Fruit fly (Drosophila melanogaster) whole organism, embryonic: ENCODE measurements around the gene PIG-Q.

Experiments
- Aef1 ChIP-seq: fragments of 200-800 bp; sonication (Bioruptor generic); IDR thresholded peaks from 3 replicates; pipeline ENCODE4 v1.3.6; 2022; ENCODE audit warnings: missing biosample characterization, missing genetic modification characterization
- Blimp-1 ChIP-seq: fragments of 200-800 bp; sonication (Bioruptor generic); optimal IDR thresholded peaks from 3 replicates; lab custom pipeline; 2018; ENCODE audit warnings: missing biosample characterization, missing genetic modification characterization, mild to moderate bottlenecking, moderate library complexity, missing genetic modification reagents
- CG10321 ChIP-seq: fragments of 200-800 bp; sonication (Bioruptor generic); IDR thresholded peaks from 2 replicates; pipeline ENCODE4 v1.3.6; 2022; ENCODE audit warnings: missing biosample characterization, missing genetic modification characterization
- CG12391 ChIP-seq: fragments of 200-800 bp; sonication (Bioruptor generic); optimal IDR thresholded peaks from 3 replicates; lab custom pipeline; 2018; ENCODE audit warnings: missing biosample characterization, mild to moderate bottlenecking, missing genetic modification characterization, moderate library complexity
- CG13775 ChIP-seq: fragments of 200-800 bp; sonication (Bioruptor generic); optimal IDR thresholded peaks from 3 replicates; lab custom pipeline; 2017; ENCODE audit warnings: missing biosample characterization, mild to moderate bottlenecking, missing genetic modification characterization
- CG14667 ChIP-seq: fragments of 200-800 bp; sonication (Bioruptor generic); IDR thresholded peaks from 2 replicates; pipeline ENCODE4 v1.3.6; 2022; ENCODE audit warnings: missing biosample characterization, missing genetic modification characterization
- CG14860 ChIP-seq: fragments of 200-800 bp; sonication (Bioruptor generic); IDR thresholded peaks from 3 replicates; pipeline ENCODE4 v1.3.6; 2022; ENCODE audit warnings: missing biosample characterization, missing genetic modification characterization; ENCODE audit not compliant: partially characterized antibody
- CG14965 ChIP-seq: fragments of 200-800 bp; sonication (Bioruptor generic); optimal IDR thresholded peaks from 2 replicates; lab custom pipeline; 2016; ENCODE audit warnings: missing biosample characterization, missing genetic modification characterization, borderline replicate concordance
- CG15269 ChIP-seq: fragments of 200-800 bp; sonication (Bioruptor generic); optimal IDR thresholded peaks from 2 replicates; lab custom pipeline; 2018; ENCODE audit warnings: missing biosample characterization, mild to moderate bottlenecking, missing genetic modification characterization, moderate library complexity
- CG1529 ChIP-seq: fragments of 200-800 bp; sonication (Bioruptor generic); optimal IDR thresholded peaks from 3 replicates; lab custom pipeline; 2018; ENCODE audit warnings: missing biosample characterization, missing genetic modification characterization
- CG15601 ChIP-seq: fragments of 200-800 bp; sonication (Bioruptor generic); optimal IDR thresholded peaks from 3 replicates; lab custom pipeline; 2019; ENCODE audit warnings: missing biosample characterization, mild to moderate bottlenecking, missing genetic modification characterization, moderate library complexity
- CG1647 ChIP-seq: fragments of 200-800 bp; sonication (Bioruptor generic); optimal IDR thresholded peaks from 3 replicates; lab custom pipeline; 2016; ENCODE audit warnings: missing biosample characterization, missing genetic modification characterization
- CG2120 ChIP-seq: fragments of 200-800 bp; sonication (Bioruptor generic); optimal IDR thresholded peaks from 3 replicates; lab custom pipeline; 2016; ENCODE audit warnings: missing biosample characterization, missing genetic modification characterization
- CG2129 ChIP-seq: fragments of 200-800 bp; sonication (Bioruptor generic); IDR thresholded peaks from 2 replicates; pipeline ENCODE4 v1.3.6; 2022; ENCODE audit warnings: missing biosample characterization, missing genetic modification characterization; ENCODE audit not compliant: partially characterized antibody
- CG31388 ChIP-seq: fragments of 200-800 bp; sonication (Bioruptor generic); optimal IDR thresholded peaks from 2 replicates; lab custom pipeline; 2016; ENCODE audit warnings: missing biosample characterization, missing genetic modification characterization
- CG32767 ChIP-seq: fragments of 200-800 bp; sonication (Bioruptor generic); IDR thresholded peaks from 2 replicates; pipeline ENCODE4 v1.3.6; 2022; ENCODE audit warnings: missing biosample characterization, missing genetic modification characterization
- CG3838 ChIP-seq: fragments of 200-800 bp; sonication (Bioruptor generic); optimal IDR thresholded peaks from 3 replicates; lab custom pipeline; 2016; ENCODE audit warnings: missing biosample characterization, missing genetic modification characterization
- CG6175 ChIP-seq: fragments of 200-800 bp; sonication (Bioruptor generic); IDR thresholded peaks from 3 replicates; pipeline ENCODE4 v1.3.6; 2022; ENCODE audit warnings: missing biosample characterization, missing genetic modification characterization
- CG8478 ChIP-seq: fragments of >200 bp; optimal IDR thresholded peaks from 2 replicates; lab custom pipeline; 2018
- CG8944 ChIP-seq: fragments of 200-800 bp; sonication (Bioruptor generic); optimal IDR thresholded peaks from 3 replicates; lab custom pipeline; 2016; ENCODE audit warnings: missing biosample characterization, missing genetic modification characterization
- Fer2 ChIP-seq: fragments of 200-800 bp; sonication (Bioruptor generic); optimal IDR thresholded peaks from 2 replicates; lab custom pipeline; 2018; ENCODE audit warnings: missing biosample characterization, mild to moderate bottlenecking, missing genetic modification characterization, moderate library complexity
- Lhr ChIP-seq: fragments of 200-800 bp; sonication (Bioruptor generic); optimal IDR thresholded peaks from 3 replicates; lab custom pipeline; 2017; ENCODE audit warnings: mild to moderate bottlenecking, missing biosample characterization, missing genetic modification reagents, missing genetic modification characterization
- MESR4 ChIP-seq: fragments of 200-800 bp; sonication (Bioruptor generic); optimal IDR thresholded peaks from 2 replicates; lab custom pipeline; 2018; ENCODE audit warnings: missing biosample characterization, mild to moderate bottlenecking, missing genetic modification characterization, moderate library complexity
- Mad ChIP-seq: fragments of 200-800 bp; sonication (Bioruptor generic); optimal IDR thresholded peaks from 2 replicates; lab custom pipeline; 2016; ENCODE audit warnings: missing biosample characterization, missing genetic modification characterization
- Max ChIP-seq: fragments of 200-800 bp; sonication (Bioruptor generic); optimal IDR thresholded peaks from 2 replicates; lab custom pipeline; 2016; ENCODE audit warnings: missing biosample characterization, mild to moderate bottlenecking, missing genetic modification characterization
- NFAT ChIP-seq: fragments of 200-800 bp; sonication (Bioruptor generic); IDR thresholded peaks from 2 replicates; pipeline ENCODE4 v1.3.6; 2022; ENCODE audit warnings: missing biosample characterization, missing genetic modification characterization
- PHDP ChIP-seq: fragments of 200-800 bp; sonication (Bioruptor generic); optimal IDR thresholded peaks from 3 replicates; lab custom pipeline; 2018; ENCODE audit warnings: missing biosample characterization, mild to moderate bottlenecking, missing genetic modification characterization, moderate library complexity
- Spps ChIP-seq: fragments of 200-800 bp; sonication (Bioruptor generic); optimal IDR thresholded peaks from 2 replicates; lab custom pipeline; 2018; ENCODE audit warnings: missing biosample characterization, mild to moderate bottlenecking, missing genetic modification characterization
- Xrp1 ChIP-seq: fragments of 200-800 bp; sonication (Bioruptor generic); IDR thresholded peaks from 2 replicates; pipeline ENCODE4 v1.3.6; 2022; ENCODE audit warnings: missing biosample characterization, missing genetic modification characterization
- ab ChIP-seq: fragments of 200-800 bp; sonication (Bioruptor generic); optimal IDR thresholded peaks from 2 replicates; lab custom pipeline; 2016; ENCODE audit warnings: missing biosample characterization, missing genetic modification characterization
- ara ChIP-seq: fragments of 200-800 bp; sonication (Bioruptor generic); IDR thresholded peaks from 2 replicates; pipeline ENCODE4 v1.3.6; 2022; ENCODE audit warnings: missing biosample characterization, missing genetic modification characterization
- ase ChIP-seq: fragments of 200-800 bp; sonication (Bioruptor generic); IDR thresholded peaks from 3 replicates; pipeline ENCODE4 v1.3.6; 2022; ENCODE audit warnings: missing biosample characterization, missing genetic modification characterization
- bab2 ChIP-seq: fragments of 200-800 bp; sonication (Bioruptor generic); optimal IDR thresholded peaks from 2 replicates; lab custom pipeline; 2016; ENCODE audit warnings: missing biosample characterization, missing genetic modification characterization
- bbx ChIP-seq: fragments of 200-800 bp; sonication (Bioruptor generic); IDR thresholded peaks from 2 replicates; pipeline ENCODE4 v1.3.6; 2022; ENCODE audit warnings: missing biosample characterization, missing genetic modification characterization; ENCODE audit not compliant: partially characterized antibody
- btn ChIP-seq: fragments of 200-800 bp; sonication (Bioruptor generic); optimal IDR thresholded peaks from 2 replicates; lab custom pipeline; 2016; ENCODE audit warnings: missing biosample characterization, missing genetic modification characterization
- cas ChIP-seq: fragments of 200-800 bp; sonication (Bioruptor generic); IDR thresholded peaks from 2 replicates; pipeline ENCODE4 v1.3.6; 2022; ENCODE audit warnings: missing biosample characterization, missing genetic modification characterization
- chinmo ChIP-seq: fragments of 200-800 bp; sonication (Bioruptor generic); IDR thresholded peaks from 4 replicates; pipeline ENCODE4 v1.3.6; 2022; ENCODE audit warnings: missing biosample characterization, missing genetic modification characterization; ENCODE audit not compliant: partially characterized antibody
- dm ChIP-seq: fragments of 200-800 bp; sonication (Bioruptor generic); optimal IDR thresholded peaks from 3 replicates; lab custom pipeline; 2016; ENCODE audit warnings: missing biosample characterization, missing genetic modification characterization
- esg ChIP-seq: fragments of 200-800 bp; sonication (Bioruptor generic); conservative IDR thresholded peaks from 2 replicates; pipeline ENCODE4 v1.3.6; 2022; ENCODE audit warnings: missing biosample characterization, missing genetic modification characterization
- exex ChIP-seq: fragments of 200-800 bp; sonication (Bioruptor generic); optimal IDR thresholded peaks from 4 replicates; lab custom pipeline; 2018; ENCODE audit warnings: missing biosample characterization, mild to moderate bottlenecking, missing genetic modification characterization, moderate library complexity
- ftz-f1 ChIP-seq: fragments of 200-800 bp; sonication (Bioruptor generic); optimal IDR thresholded peaks from 2 replicates; lab custom pipeline; 2016; ENCODE audit warnings: missing biosample characterization, missing genetic modification characterization
- gsb ChIP-seq: fragments of 200-800 bp; sonication (Bioruptor generic); IDR thresholded peaks from 2 replicates; pipeline ENCODE4 v1.3.6; 2022; ENCODE audit warnings: missing biosample characterization, missing genetic modification characterization
- lmd ChIP-seq: fragments of 200-800 bp; sonication (Bioruptor generic); IDR thresholded peaks from 2 replicates; pipeline ENCODE4 v1.3.6; 2022; ENCODE audit warnings: missing biosample characterization, missing genetic modification characterization
- rib ChIP-seq: fragments of 200-800 bp; sonication (Bioruptor generic); IDR thresholded peaks from 2 replicates; pipeline ENCODE4 v1.3.6; 2022; ENCODE audit warnings: missing biosample characterization, missing genetic modification characterization
- run ChIP-seq: fragments of 200-800 bp; sonication (Bioruptor generic); optimal IDR thresholded peaks from 3 replicates; lab custom pipeline; 2018; ENCODE audit warnings: missing biosample characterization, mild to moderate bottlenecking, missing genetic modification characterization
- sisA ChIP-seq: fragments of 200-800 bp; sonication (Bioruptor generic); IDR thresholded peaks from 2 replicates; pipeline ENCODE4 v1.3.6; 2022; ENCODE audit warnings: missing biosample characterization, missing genetic modification characterization
- stc ChIP-seq: fragments of 200-800 bp; sonication (Bioruptor generic); IDR thresholded peaks from 2 replicates; pipeline ENCODE4 v1.3.6; 2022; ENCODE audit warnings: missing biosample characterization, missing genetic modification characterization
- ttk ChIP-seq: fragments of 200-800 bp; sonication (Bioruptor generic); IDR thresholded peaks from 2 replicates; pipeline ENCODE4 v2.1.2; 2022; ENCODE audit warnings: missing biosample characterization, missing genetic modification characterization
- tup ChIP-seq: fragments of 200-800 bp; sonication (Bioruptor generic); optimal IDR thresholded peaks from 2 replicates; lab custom pipeline; 2016; ENCODE audit warnings: missing biosample characterization, mild to moderate bottlenecking, missing genetic modification characterization, moderate library complexity
- unc-4 ChIP-seq: fragments of 200-800 bp; sonication (Bioruptor generic); IDR thresholded peaks from 2 replicates; pipeline ENCODE4 v1.3.6; 2022; ENCODE audit warnings: missing biosample characterization, missing genetic modification characterization; ENCODE audit not compliant: partially characterized antibody
- zf30C ChIP-seq: fragments of 200-800 bp; sonication (Bioruptor generic); optimal IDR thresholded peaks from 3 replicates; lab custom pipeline; 2018; ENCODE audit warnings: missing biosample characterization, mild to moderate bottlenecking, missing genetic modification characterization

PIG-Q gene

dm6 chrX:16335107-16335642 lies 23.8 kb upstream of the PIG-Q start (continued):
- no peak for TF ChIP-seq CG2129
- no peak for TF ChIP-seq CG31388 (GFP tag; lab: Kevin White, UChicago)
- peak; percentile 60 for TF ChIP-seq gsb (GFP tag; lab: Robert Waterston, UW)
- peak; percentile 73 for TF ChIP-seq CG15269 (tag; lab: Kevin White, UChicago)
- TF ChIP-seq PHDP = peak; percentile 67
- peak; percentile 41; the same call in 1 of the 3 replicates for TF ChIP-seq CG6175
- TF ChIP-seq Lhr = no peak
- TF ChIP-seq CG3838 = peak; percentile 30
- TF ChIP-seq NFAT (GFP tag; lab: Robert Waterston, UW) = peak; percentile 79
- TF ChIP-seq dm = peak; percentile 51
- TF ChIP-seq CG14667 (GFP tag; lab: Robert Waterston, UW) = no peak; the same call in 1 of the 2 replicates
- TF ChIP-seq CG1647 (GFP tag; lab: Kevin White, UChicago) = peak; percentile 65
- TF ChIP-seq exex (tag; lab: Kevin White, UChicago) = peak; percentile 34
- peak; percentile 70 for TF ChIP-seq bab2 (GFP tag; lab: Kevin White, UChicago)
- peak; percentile 72 for TF ChIP-seq lmd (GFP tag; lab: Robert Waterston, UW)
- no peak for TF ChIP-seq CG8478 (lab: Kevin White, UChicago)
- TF ChIP-seq bbx = no peak
- TF ChIP-seq Mad = peak; percentile 57
- TF ChIP-seq unc-4 (GFP tag; lab: Robert Waterston, UW) = no peak
- TF ChIP-seq CG1529 = peak; percentile 31
- peak; percentile 55 for TF ChIP-seq Blimp-1 (GFP tag; lab: Kevin White, UChicago)
- peak; percentile 68 for TF ChIP-seq CG12391
- TF ChIP-seq chinmo (GFP tag; lab: Robert Waterston, UW) = 0 out of 4 replicates have a peak, but pooled peaks have one; percentile 40
- TF ChIP-seq CG2120 (GFP tag; lab: Kevin White, UChicago) = peak; percentile 85
- TF ChIP-seq Xrp1 (GFP tag; lab: Robert Waterston, UW) = peak; percentile 81
- peak; percentile 60 for TF ChIP-seq Max (GFP tag; lab: Kevin White, UChicago)
- TF ChIP-seq CG14860 (GFP tag; lab: Robert Waterston, UW) = no peak
- TF ChIP-seq ase = peak; percentile 75
- no peak for TF ChIP-seq Spps (tag; lab: Kevin White, UChicago)
- peak; percentile 83 for TF ChIP-seq stc
- peak; percentile 59 for TF ChIP-seq Fer2
- TF ChIP-seq CG15601 (tag; lab: Kevin White, UChicago) = peak; percentile 21
- no peak for TF ChIP-seq ftz-f1 (GFP tag; lab: Kevin White, UChicago)
- TF ChIP-seq CG8944 (GFP tag; lab: Kevin White, UChicago) = peak; percentile 42
- TF ChIP-seq MESR4 (GFP tag; lab: Kevin White, UChicago) = peak; percentile 17
- peak; percentile 70 for TF ChIP-seq sisA (GFP tag; lab: Robert Waterston, UW)
- peak; percentile 71 for TF ChIP-seq esg (GFP tag; lab: Robert Waterston, UW)
- TF ChIP-seq CG14965 (GFP tag; lab: Kevin White, UChicago) = no peak
- peak; percentile 10 for TF ChIP-seq run (tag; lab: Kevin White, UChicago)
- TF ChIP-seq ab = peak; percentile 19
- TF ChIP-seq CG13775 (GFP tag; lab: Kevin White, UChicago) = peak; percentile 74
- no peak for TF ChIP-seq zf30C (GFP tag; lab: Kevin White, UChicago)
- TF ChIP-seq ttk (GFP tag; lab: Robert Waterston, UW) = peak; percentile 72
- peak; percentile 50; the same call in 1 of the 2 replicates for TF ChIP-seq CG10321 (GFP tag; lab: Robert Waterston, UW)
- peak; percentile 71 for TF ChIP-seq ara
- TF ChIP-seq CG32767 (GFP tag; lab: Robert Waterston, UW) = peak; percentile 57
- TF ChIP-seq cas (GFP tag; lab: Robert Waterston, UW) = peak; percentile 69
- TF ChIP-seq Aef1 (GFP tag; lab: Robert Waterston, UW) = peak; percentile 78
- peak; percentile 86 for TF ChIP-seq rib (GFP tag; lab: Robert Waterston, UW)
- peak; percentile 34 for TF ChIP-seq btn (GFP tag; lab: Kevin White, UChicago)
- TF ChIP-seq tup (GFP tag; lab: Kevin White, UChicago) = peak; percentile 73
